Worm (Caenorhabditis elegans) whole organism, L4 larva: ENCODE data around the gene npr-15.

ENCODE experiments used
- F44E2.7 ChIP-seq: fragments of 200-800 bp; sonication (Bioruptor generic); IDR thresholded peaks from 2 replicates; pipeline ENCODE4 v2.1.2; 2022; ENCODE audit warnings: missing genetic modification characterization, missing compliant biosample characterization
- F49E8.2 ChIP-seq: sonication (generic microtip); optimal IDR thresholded peaks from 2 replicates; lab custom pipeline; 2016; ENCODE audit warnings: missing compliant biosample characterization, mild to moderate bottlenecking, missing genetic modification characterization, borderline replicate concordance
- T20F7.1 ChIP-seq: fragments of 200-800 bp; sonication (Bioruptor generic); optimal IDR thresholded peaks from 2 replicates; lab custom pipeline; 2018; ENCODE audit warnings: mild to moderate bottlenecking, missing genetic modification characterization, missing compliant biosample characterization
- Y48G9A.11 ChIP-seq: fragments of 200-800 bp; sonication (Bioruptor generic); IDR thresholded peaks from 2 replicates; pipeline ENCODE4 v1.3.6; 2022; ENCODE audit warnings: missing genetic modification reagents, missing genetic modification characterization, missing compliant biosample characterization
- Y75B8A.6 ChIP-seq: fragments of 200-800 bp; sonication (Bioruptor generic); IDR thresholded peaks from 2 replicates; pipeline ENCODE4 v1.3.6; 2022; ENCODE audit warnings: missing genetic modification reagents, missing genetic modification characterization, missing compliant biosample characterization
- ZK337.2 ChIP-seq: fragments of 200-800 bp; sonication (Bioruptor generic); IDR thresholded peaks from 2 replicates; pipeline ENCODE4 v1.3.6; 2022; ENCODE audit warnings: missing genetic modification reagents, missing genetic modification characterization, missing compliant biosample characterization
- aly-2 ChIP-seq: sonication (generic microtip); optimal IDR thresholded peaks from 2 replicates; lab custom pipeline; 2018; ENCODE audit warnings: missing biosample characterization, missing genetic modification characterization
- ceh-20 ChIP-seq: fragments of 200-800 bp; sonication (Bioruptor generic); IDR thresholded peaks from 2 replicates; pipeline ENCODE4 v1.3.6; 2022; ENCODE audit warnings: missing genetic modification reagents, missing genetic modification characterization, missing compliant biosample characterization
- ceh-82 ChIP-seq: sonication (generic microtip); optimal IDR thresholded peaks from 2 replicates; lab custom pipeline; 2017; ENCODE audit warnings: missing biosample characterization, missing genetic modification characterization
- ces-1 ChIP-seq: fragments of 150-350 bp; sonication (generic microtip); optimal IDR thresholded peaks from 4 replicates; lab custom pipeline; 2014; ENCODE audit warnings: missing biosample characterization, missing genetic modification reagents, missing genetic modification characterization
- cey-2 ChIP-seq: sonication (generic microtip); optimal IDR thresholded peaks from 3 replicates; lab custom pipeline; 2017; ENCODE audit warnings: missing genetic modification characterization, mild to moderate bottlenecking, missing compliant biosample characterization, antibody characterized with exemption, borderline replicate concordance; ENCODE audit not compliant: insufficient read depth
- ctbp-1 ChIP-seq: fragments of 200-800 bp; sonication (Bioruptor generic); IDR thresholded peaks from 2 replicates; pipeline ENCODE4 v1.3.6; 2022; ENCODE audit warnings: missing genetic modification reagents, missing genetic modification characterization, missing compliant biosample characterization
- daf-12 ChIP-seq: fragments of 150-350 bp; optimal IDR thresholded peaks from 2 replicates; lab custom pipeline; 2014; ENCODE audit warnings: missing biosample characterization, missing genetic modification reagents, missing genetic modification characterization
- dmd-8 ChIP-seq: fragments of 200-800 bp; sonication (Bioruptor generic); IDR thresholded peaks from 2 replicates; pipeline ENCODE4 v1.3.6; 2022; ENCODE audit warnings: missing genetic modification characterization, missing compliant biosample characterization
- dpl-1 ChIP-seq: fragments of 150-350 bp; optimal IDR thresholded peaks from 2 replicates; lab custom pipeline; 2014; ENCODE audit warnings: missing biosample characterization, missing genetic modification reagents, missing genetic modification characterization
- duxl-1 ChIP-seq: sonication (generic microtip); optimal IDR thresholded peaks from 2 replicates; lab custom pipeline; 2016; ENCODE audit warnings: mild to moderate bottlenecking, missing genetic modification characterization, moderate library complexity, missing compliant biosample characterization; ENCODE audit not compliant: poor library complexity
- dve-1 ChIP-seq: sonication (generic microtip); optimal IDR thresholded peaks from 2 replicates; lab custom pipeline; 2017; ENCODE audit warnings: antibody characterized with exemption, mild to moderate bottlenecking, missing genetic modification characterization, missing compliant biosample characterization; ENCODE audit not compliant: insufficient read depth
- egl-27 ChIP-seq: sonication (generic microtip); optimal IDR thresholded peaks from 3 replicates; lab custom pipeline; 2017; ENCODE audit warnings: missing biosample characterization, missing genetic modification reagents, missing genetic modification characterization
- fkh-10 ChIP-seq: fragments of 150-350 bp; optimal IDR thresholded peaks from 2 replicates; lab custom pipeline; 2014; ENCODE audit warnings: missing biosample characterization, missing genetic modification reagents, missing genetic modification characterization
- fos-1 ChIP-seq: fragments of 150-350 bp; optimal IDR thresholded peaks from 2 replicates; lab custom pipeline; 2014; ENCODE audit warnings: missing biosample characterization, missing genetic modification characterization
- hif-1 ChIP-seq, 2 experiments: sonication (generic microtip); optimal IDR thresholded peaks; 2 replicates each; lab custom pipeline; 2016 to 2017; ENCODE audit warnings: missing compliant biosample characterization in 2 of 2, missing genetic modification characterization in 2 of 2, missing genetic modification reagents in 2 of 2, missing genotype in 2 of 2, mild to moderate bottlenecking in 1 of 2
- hlh-30 ChIP-seq: sonication (generic microtip); optimal IDR thresholded peaks from 2 replicates; lab custom pipeline; 2017; ENCODE audit warnings: antibody characterized with exemption, mild to moderate bottlenecking, missing genetic modification characterization, missing compliant biosample characterization; ENCODE audit not compliant: insufficient read depth
- hmg-1.1 ChIP-seq: fragments of 200-800 bp; sonication (Bioruptor generic); IDR thresholded peaks from 2 replicates; pipeline ENCODE4 v1.3.6; 2022; ENCODE audit warnings: missing genetic modification reagents, missing genetic modification characterization, missing compliant biosample characterization
- jun-1 ChIP-seq: fragments of 150-350 bp; optimal IDR thresholded peaks from 2 replicates; lab custom pipeline; 2014; ENCODE audit warnings: missing biosample characterization, missing genetic modification reagents, missing genetic modification characterization
- lin-29 ChIP-seq: fragments of 200-800 bp; sonication (Bioruptor generic); IDR thresholded peaks from 2 replicates; pipeline ENCODE4 v1.3.6; 2022; ENCODE audit warnings: missing genetic modification reagents, missing genetic modification characterization, missing compliant biosample characterization
- lin-38 ChIP-seq: fragments of 200-800 bp; sonication (Bioruptor generic); IDR thresholded peaks from 2 replicates; pipeline ENCODE4 v1.3.6; 2022; ENCODE audit warnings: missing genetic modification reagents, missing genetic modification characterization, missing compliant biosample characterization
- lin-39 ChIP-seq: fragments of 150-350 bp; optimal IDR thresholded peaks from 2 replicates; lab custom pipeline; 2014; ENCODE audit warnings: missing biosample characterization, missing genetic modification reagents, missing genetic modification characterization
- lir-3 ChIP-seq: sonication (generic microtip); optimal IDR thresholded peaks from 2 replicates; lab custom pipeline; 2016; ENCODE audit warnings: mild to moderate bottlenecking, missing genetic modification characterization, missing compliant biosample characterization
- lsy-2 ChIP-seq, 2 experiments: fragments of 150-350 bp in 1 of 2; sonication (generic microtip) in 1 of 2; optimal IDR thresholded peaks; 2 replicates each; lab custom pipeline; 2014 to 2017; ENCODE audit warnings: missing biosample characterization in 2 of 2, missing genetic modification characterization in 2 of 2
- madf-5 ChIP-seq, 2 experiments: fragments of 200-800 bp; sonication (Bioruptor generic); IDR thresholded peaks; 2 replicates each; pipeline ENCODE4 v1.3.6; 2022; ENCODE audit warnings: missing compliant biosample characterization in 2 of 2, missing genetic modification characterization in 2 of 2
- mdl-1 ChIP-seq, 2 experiments: fragments of 150-350 bp in 1 of 2; sonication (generic microtip) in 1 of 2; optimal IDR thresholded peaks; 2 replicates each; lab custom pipeline; 2014 to 2017; ENCODE audit warnings: missing biosample characterization in 2 of 2, missing genetic modification characterization in 2 of 2
- mes-2 ChIP-seq: sonication (generic microtip); optimal IDR thresholded peaks from 2 replicates; lab custom pipeline; 2016; ENCODE audit warnings: missing genotype, mild to moderate bottlenecking, missing genetic modification characterization, missing compliant biosample characterization; ENCODE audit not compliant: poor library complexity, severe bottlenecking
- mxl-3 ChIP-seq: fragments of 200-800 bp; sonication (Bioruptor generic); optimal IDR thresholded peaks from 2 replicates; lab custom pipeline; 2018; ENCODE audit warnings: mild to moderate bottlenecking, missing genetic modification characterization, missing compliant biosample characterization
- nhr-10 ChIP-seq: fragments of 150-350 bp; optimal IDR thresholded peaks from 2 replicates; lab custom pipeline; 2014; ENCODE audit warnings: missing biosample characterization, missing genetic modification characterization
- nhr-11 ChIP-seq: fragments of 150-350 bp; optimal IDR thresholded peaks from 2 replicates; lab custom pipeline; 2014; ENCODE audit warnings: missing biosample characterization, missing genetic modification characterization
- nhr-28 ChIP-seq: fragments of 150-350 bp; optimal IDR thresholded peaks from 2 replicates; lab custom pipeline; 2014; ENCODE audit warnings: missing biosample characterization, missing genetic modification characterization
- nhr-41 ChIP-seq: fragments of 200-800 bp; sonication (Bioruptor generic); IDR thresholded peaks from 2 replicates; pipeline ENCODE4 v1.3.6; 2022; ENCODE audit warnings: missing genetic modification reagents, missing genetic modification characterization, missing compliant biosample characterization
- nhr-42 ChIP-seq: fragments of 200-800 bp; sonication (Bioruptor generic); IDR thresholded peaks from 2 replicates; pipeline ENCODE4 v1.3.6; 2022; ENCODE audit warnings: missing genetic modification characterization, missing compliant biosample characterization
- nhr-76 ChIP-seq: fragments of 150-350 bp; optimal IDR thresholded peaks from 2 replicates; lab custom pipeline; 2014; ENCODE audit warnings: missing biosample characterization, missing genetic modification characterization
- pha-4 ChIP-seq, 2 experiments: fragments of 150-350 bp in 1 of 2; fragments of 200-800 bp in 1 of 2; sonication (Bioruptor generic) in 1 of 2; IDR thresholded peaks in 1 of 2; optimal IDR thresholded peaks in 1 of 2; 2 replicates each; pipeline versions ENCODE4 v1.3.6 to Lab custom; 2014 to 2022; ENCODE audit warnings: missing genetic modification characterization in 2 of 2, missing genetic modification reagents in 2 of 2, missing biosample characterization in 1 of 2, missing compliant biosample characterization in 1 of 2
- pqm-1 ChIP-seq: sonication (generic microtip); optimal IDR thresholded peaks from 2 replicates; lab custom pipeline; 2017; ENCODE audit warnings: missing biosample characterization, missing genetic modification characterization
- rbr-2 ChIP-seq: sonication (generic microtip); optimal IDR thresholded peaks from 2 replicates; lab custom pipeline; 2016; ENCODE audit warnings: missing genotype, missing genetic modification characterization, missing compliant biosample characterization
- skn-1 ChIP-seq: fragments of 150-350 bp; optimal IDR thresholded peaks from 2 replicates; lab custom pipeline; 2014; ENCODE audit warnings: missing biosample characterization, missing genetic modification characterization
- spr-3 ChIP-seq: fragments of 200-800 bp; sonication (Bioruptor generic); optimal IDR thresholded peaks from 2 replicates; lab custom pipeline; 2018; ENCODE audit warnings: mild to moderate bottlenecking, missing genetic modification characterization, missing compliant biosample characterization
- tra-1 ChIP-seq: fragments of 200-800 bp; sonication (Bioruptor generic); IDR thresholded peaks from 2 replicates; pipeline ENCODE4 v1.3.6; 2022; ENCODE audit warnings: missing genetic modification reagents, missing genetic modification characterization, missing compliant biosample characterization
- unc-39 ChIP-seq: sonication (generic microtip); optimal IDR thresholded peaks from 2 replicates; lab custom pipeline; 2017; ENCODE audit warnings: missing biosample characterization, missing genetic modification characterization
- vab-7 ChIP-seq: fragments of 200-800 bp; sonication (Bioruptor generic); IDR thresholded peaks from 2 replicates; pipeline ENCODE4 v1.3.6; 2022; ENCODE audit warnings: missing genetic modification reagents, missing genetic modification characterization, missing compliant biosample characterization
- zag-1 ChIP-seq: fragments of 150-350 bp; optimal IDR thresholded peaks from 2 replicates; lab custom pipeline; 2014; ENCODE audit warnings: missing biosample characterization, missing genetic modification characterization
- zip-11 ChIP-seq: fragments of 200-800 bp; sonication (Bioruptor generic); IDR thresholded peaks from 2 replicates; pipeline ENCODE4 v1.3.6; 2022; ENCODE audit warnings: missing genetic modification characterization, missing compliant biosample characterization
- ztf-7 ChIP-seq: fragments of 150-350 bp; optimal IDR thresholded peaks from 2 replicates; lab custom pipeline; 2014; ENCODE audit warnings: missing biosample characterization, missing genetic modification characterization

Gene npr-15

DNA sequence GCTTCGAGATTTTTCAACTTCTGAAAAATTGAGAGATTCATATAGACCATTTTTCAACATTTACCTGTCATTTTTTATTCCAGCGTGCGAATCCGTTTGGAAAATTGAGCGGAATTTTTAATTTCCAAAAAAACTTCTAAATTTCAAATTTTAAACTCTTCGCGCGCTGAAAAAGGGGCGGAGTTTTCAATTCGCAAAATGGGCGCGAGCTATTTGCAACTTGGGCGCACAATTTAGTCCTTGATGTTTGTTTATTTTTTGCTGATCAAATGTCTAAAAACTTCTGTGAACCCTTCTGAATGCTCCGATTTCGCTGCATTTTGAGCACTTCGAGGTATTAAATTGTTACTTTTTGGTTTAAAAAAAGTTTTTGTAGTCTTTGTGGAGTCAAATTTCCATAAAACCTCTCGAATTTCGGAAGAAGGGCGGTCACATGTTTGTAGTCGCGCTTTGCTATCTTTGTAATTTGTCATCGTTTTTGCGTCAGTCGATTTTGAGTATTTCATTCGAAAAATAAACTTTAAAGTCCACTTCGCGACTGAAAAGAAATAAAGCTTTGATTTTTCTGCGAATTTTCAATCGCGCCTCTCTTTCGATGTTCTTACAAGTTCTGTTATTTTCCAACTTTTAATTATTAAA lies 43.7 kb downstream of the npr-15 start, which contains the start of the genes madf-8 and gsr-1:
Gene madf-8 (minus strand): TSS at position 156 of the 639 bp plus-strand sequence.
Gene gsr-1 (plus strand): TSS at position 231 of the 639 bp plus-strand sequence.
- TF ChIP-seq hif-1 (tag; optimal IDR thresholded peaks at IDR 0.05; lab: Kevin White, UChicago) (peak in 1 of 2 experiments; percentile 4), T20F7.1 (GFP tag; lab: Kevin White, UChicago) (no peak), nhr-42 (GFP tag; lab: Robert Waterston, UW) (no peak), hlh-30 (tag; lab: Kevin White, UChicago) (peak; percentile 21), zip-11 (GFP tag; lab: Robert Waterston, UW) (no peak), fos-1 (tag; lab: Kevin White, UChicago) (no peak), mxl-3 (GFP tag; lab: Kevin White, UChicago) (no peak), dpl-1 (GFP tag; lab: Kevin White, UChicago) (peak; percentile 75), mes-2 (tag; lab: Kevin White, UChicago) (peak; percentile 80), aly-2 (tag; lab: Kevin White, UChicago) (no peak), ZK337.2 (GFP tag; lab: Robert Waterston, UW) (no peak), F44E2.7 (GFP tag; lab: Robert Waterston, UW) (no peak), lsy-2 (tag; optimal IDR thresholded peaks at IDR 0.05; lab: Kevin White, UChicago) (peak in 1 of 2 experiments; percentile 26), lin-29 (GFP tag; lab: Robert Waterston, UW) (no peak), daf-12 (tag; lab: Kevin White, UChicago) (no peak), egl-27 (no peak), Y75B8A.6 (GFP tag; lab: Robert Waterston, UW) (no peak), pqm-1 (no peak), rbr-2 (tag; lab: Kevin White, UChicago) (no peak), lin-38 (peak; percentile 27), lin-39 (tag; lab: Kevin White, UChicago) (no peak), nhr-28 (tag; lab: Kevin White, UChicago) (peak; percentile 90), fkh-10 (GFP tag; lab: Kevin White, UChicago) (no peak), nhr-11 (peak; percentile 45), cey-2 (no peak), nhr-41 (GFP tag; lab: Robert Waterston, UW) (no peak), nhr-76 (tag; lab: Kevin White, UChicago) (no peak), lir-3 (tag; lab: Kevin White, UChicago) (no peak), ztf-7 (tag; lab: Kevin White, UChicago) (no peak), F49E8.2 (tag; lab: Kevin White, UChicago) (no peak), ces-1 (no peak), ceh-20 (GFP tag; lab: Robert Waterston, UW) (no peak), dve-1 (peak; percentile 22), dmd-8 (GFP tag; lab: Robert Waterston, UW) (no peak), ctbp-1 (no peak), mdl-1 (tag; optimal IDR thresholded peaks at IDR 0.05; lab: Kevin White, UChicago) (no peak)

DNA sequence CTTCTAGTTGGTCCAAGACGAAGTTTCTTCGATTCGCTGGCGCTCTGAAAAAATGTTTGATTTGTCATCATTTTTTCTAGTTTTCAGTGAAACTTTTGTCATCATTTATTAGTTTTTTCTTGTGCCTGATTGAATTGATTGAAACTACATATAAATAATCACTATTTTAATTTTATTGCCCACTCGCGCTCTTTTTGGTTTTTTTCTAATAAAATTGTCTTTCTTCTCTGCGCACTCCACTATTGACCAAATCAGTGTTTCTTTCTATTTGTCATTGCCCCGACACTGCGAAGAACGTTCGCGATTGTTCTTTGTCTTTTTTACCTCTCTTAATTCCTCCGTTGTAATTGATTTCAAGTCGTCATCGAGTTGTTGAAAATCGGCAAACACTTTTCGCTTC lies 44.2 kb downstream of the npr-15 start:
- no peak for TF ChIP-seq nhr-10
- no peak for TF ChIP-seq F44E2.7 (GFP tag; lab: Robert Waterston, UW)
- TF ChIP-seq vab-7 (GFP tag; lab: Robert Waterston, UW): no peak
- no peak for TF ChIP-seq madf-5 (GFP tag; IDR thresholded peaks at IDR 0.05; lab: Robert Waterston, UW)
- TF ChIP-seq ceh-82 (tag; lab: Kevin White, UChicago): no peak
- no peak for TF ChIP-seq pha-4 (GFP tag; IDR thresholded peaks at IDR 0.05; lab: Robert Waterston, UW)
- peak; percentile 18 for TF ChIP-seq pha-4 (tag; optimal IDR thresholded peaks at IDR 0.05; lab: Kevin White, UChicago)
- no peak for TF ChIP-seq zag-1 (tag; lab: Kevin White, UChicago)
- TF ChIP-seq duxl-1 (tag; lab: Kevin White, UChicago): no peak
- no peak for TF ChIP-seq jun-1 (tag; lab: Kevin White, UChicago)
- TF ChIP-seq lsy-2 (tag; optimal IDR thresholded peaks at IDR 0.05; lab: Kevin White, UChicago): no peak
- TF ChIP-seq unc-39 (tag; lab: Kevin White, UChicago): no peak
- no peak for TF ChIP-seq Y48G9A.11
- TF ChIP-seq skn-1: no peak
- TF ChIP-seq spr-3 (GFP tag; lab: Kevin White, UChicago): no peak
- no peak for TF ChIP-seq tra-1
- TF ChIP-seq hmg-1.1 (GFP tag; lab: Robert Waterston, UW): no peak
- no peak for TF ChIP-seq dmd-8 (GFP tag; lab: Robert Waterston, UW)
